Fruit fly (Drosophila melanogaster) whole organism, wandering third instar larva: Measurements from ENCODE around the gene CG5880.

Source experiments
- Abd-B ChIP-seq: fragments of >200 bp; optimal IDR thresholded peaks from 2 replicates; lab custom pipeline; 2017; ENCODE audit warnings: missing biosample characterization, missing genetic modification characterization
- CG32264 ChIP-seq: fragments of 200-800 bp; sonication (Bioruptor generic); optimal IDR thresholded peaks from 2 replicates; lab custom pipeline; 2016; ENCODE audit warnings: missing biosample characterization, missing genetic modification characterization
- CG9705 ChIP-seq: fragments of 200-800 bp; sonication (Bioruptor generic); optimal IDR thresholded peaks from 2 replicates; lab custom pipeline; 2018; ENCODE audit warnings: missing biosample characterization, mild to moderate bottlenecking, missing genetic modification characterization
- CrebA ChIP-seq: fragments of 200-800 bp; sonication (Bioruptor generic); optimal IDR thresholded peaks from 2 replicates; lab custom pipeline; 2016; ENCODE audit warnings: missing biosample characterization, mild to moderate bottlenecking, missing genetic modification characterization, borderline replicate concordance
- Dfd ChIP-seq: fragments of >200 bp; optimal IDR thresholded peaks from 2 replicates; lab custom pipeline; 2017; ENCODE audit warnings: missing biosample characterization, missing genetic modification characterization
- Dif ChIP-seq: fragments of 200-275, 200-300 bp; sonication (Bioruptor generic); optimal IDR thresholded peaks from 2 replicates; lab custom pipeline; 2018; ENCODE audit warnings: missing biosample characterization, missing genetic modification characterization; ENCODE audit not compliant: partially characterized antibody
- GATAd ChIP-seq: sonication (Bioruptor generic); optimal IDR thresholded peaks from 2 replicates; lab custom pipeline; 2016; ENCODE audit warnings: missing biosample characterization, missing genetic modification characterization
- HLH106 ChIP-seq: fragments of 200-800 bp; optimal IDR thresholded peaks from 3 replicates; lab custom pipeline; 2019; ENCODE audit warnings: missing biosample characterization, mild to moderate bottlenecking, missing genetic modification characterization, moderate library complexity
- Hnf4 ChIP-seq: fragments of 200-800 bp; sonication (Bioruptor generic); optimal IDR thresholded peaks from 2 replicates; lab custom pipeline; 2016; ENCODE audit warnings: missing biosample characterization, mild to moderate bottlenecking, missing genetic modification characterization
- Hr78 ChIP-seq: fragments of >200 bp; optimal IDR thresholded peaks from 2 replicates; lab custom pipeline; 2017; ENCODE audit warnings: missing biosample characterization, missing genetic modification characterization
- Hr83 ChIP-seq: fragments of 200-300 bp; sonication (Bioruptor generic); optimal IDR thresholded peaks from 2 replicates; lab custom pipeline; 2016; ENCODE audit warnings: missing biosample characterization, mild to moderate bottlenecking, missing genetic modification characterization, moderate library complexity; ENCODE audit not compliant: poor library complexity, severe bottlenecking
- Jra ChIP-seq: sonication (Bioruptor generic); optimal IDR thresholded peaks from 2 replicates; lab custom pipeline; 2016; ENCODE audit warnings: missing biosample characterization, missing genetic modification characterization
- Mio ChIP-seq: sonication (Bioruptor generic); optimal IDR thresholded peaks from 2 replicates; lab custom pipeline; 2016; ENCODE audit warnings: missing biosample characterization, missing genetic modification characterization
- Myc ChIP-seq: fragments of >200 bp; optimal IDR thresholded peaks from 2 replicates; lab custom pipeline; 2017
- N ChIP-seq: fragments of >200 bp; optimal IDR thresholded peaks from 2 replicates; lab custom pipeline; 2018; ENCODE audit warnings: missing biosample characterization, missing external identifiers, missing genetic modification characterization
- OdsH ChIP-seq: fragments of 200-800 bp; sonication (Bioruptor generic); optimal IDR thresholded peaks from 2 replicates; lab custom pipeline; 2016; ENCODE audit warnings: missing biosample characterization, mild to moderate bottlenecking, missing genetic modification characterization
- Rel ChIP-seq, 2 experiments: fragments of 200-800 bp; sonication (Bioruptor generic) in 1 of 2; optimal IDR thresholded peaks; 2 replicates in 1 of 2; 3 replicates in 1 of 2; lab custom pipeline; 2016 to 2019; ENCODE audit warnings: mild to moderate bottlenecking in 2 of 2, missing biosample characterization in 2 of 2, missing genetic modification characterization in 2 of 2, moderate library complexity in 1 of 2
- Sp1 ChIP-seq: fragments of 200-800 bp; sonication (Bioruptor generic); optimal IDR thresholded peaks from 3 replicates; lab custom pipeline; 2019; ENCODE audit warnings: missing biosample characterization, mild to moderate bottlenecking, missing genetic modification characterization, moderate library complexity
- Vsx2 ChIP-seq: fragments of 200-300, 225-300 bp; sonication (Bioruptor generic); optimal IDR thresholded peaks from 2 replicates; lab custom pipeline; 2018; ENCODE audit warnings: missing biosample characterization, missing genetic modification characterization; ENCODE audit not compliant: partially characterized antibody
- br ChIP-seq: fragments of 200-800 bp; sonication (Bioruptor generic); optimal IDR thresholded peaks from 2 replicates; lab custom pipeline; 2016; ENCODE audit warnings: missing biosample characterization, missing genetic modification characterization
- brk ChIP-seq: fragments of 200-800 bp; sonication (Bioruptor generic); optimal IDR thresholded peaks from 2 replicates; lab custom pipeline; 2016; ENCODE audit warnings: missing biosample characterization, mild to moderate bottlenecking, missing genetic modification characterization
- dl ChIP-seq, 2 experiments: fragments of 175-275, 200-275 bp in 1 of 2; fragments of 200-275 bp in 1 of 2; sonication (Bioruptor generic); optimal IDR thresholded peaks; lab custom pipeline; 2018; ENCODE audit warnings: mild to moderate bottlenecking in 2 of 2, missing biosample characterization in 2 of 2, missing genetic modification characterization in 2 of 2, moderate library complexity in 2 of 2; ENCODE audit not compliant: partially characterized antibody in 2 of 2, insufficient read depth in 1 of 2
- dmrt93B ChIP-seq: fragments of 200-800 bp; sonication (Bioruptor generic); optimal IDR thresholded peaks from 2 replicates; lab custom pipeline; 2018; ENCODE audit warnings: missing biosample characterization, mild to moderate bottlenecking, missing genetic modification characterization
- dsf ChIP-seq: sonication (Bioruptor generic); optimal IDR thresholded peaks from 2 replicates; lab custom pipeline; 2016; ENCODE audit warnings: missing biosample characterization, missing genetic modification characterization, borderline replicate concordance
- ey ChIP-seq: fragments of 200-800 bp; sonication (Bioruptor generic); optimal IDR thresholded peaks from 2 replicates; lab custom pipeline; 2016; ENCODE audit warnings: missing biosample characterization, missing genetic modification characterization
- foxo ChIP-seq, 2 experiments: fragments of 200-800 bp; sonication (Bioruptor generic); optimal IDR thresholded peaks; 2 replicates in 1 of 2; 3 replicates in 1 of 2; lab custom pipeline; 2016 to 2017; ENCODE audit warnings: missing biosample characterization in 2 of 2, missing genetic modification characterization in 2 of 2
- fru ChIP-seq: fragments of 200-800 bp; sonication (Bioruptor generic); optimal IDR thresholded peaks from 3 replicates; lab custom pipeline; 2016; ENCODE audit warnings: missing biosample characterization, mild to moderate bottlenecking, missing genetic modification characterization
- h ChIP-seq: fragments of 200-800 bp; sonication (Bioruptor generic); optimal IDR thresholded peaks from 3 replicates; lab custom pipeline; 2016; ENCODE audit warnings: missing biosample characterization, mild to moderate bottlenecking, missing genetic modification characterization
- jim ChIP-seq: fragments of 175-275, 200-325 bp; sonication (Bioruptor generic); optimal IDR thresholded peaks from 2 replicates; lab custom pipeline; 2016; ENCODE audit warnings: missing biosample characterization, mild to moderate bottlenecking, missing genetic modification characterization
- lola ChIP-seq: fragments of >200 bp; optimal IDR thresholded peaks from 2 replicates; lab custom pipeline; 2017; ENCODE audit warnings: missing biosample characterization, missing genetic modification characterization
- pan ChIP-seq: fragments of >200 bp; optimal IDR thresholded peaks from 2 replicates; lab custom pipeline; 2017
- psq ChIP-seq: fragments of 200-800 bp; sonication (Bioruptor generic); optimal IDR thresholded peaks from 3 replicates; lab custom pipeline; 2017; ENCODE audit warnings: missing biosample characterization, mild to moderate bottlenecking, missing genetic modification characterization, moderate library complexity
- rgr ChIP-seq: fragments of 200-800 bp; sonication (Bioruptor generic); optimal IDR thresholded peaks from 3 replicates; lab custom pipeline; 2016; ENCODE audit warnings: missing biosample characterization, mild to moderate bottlenecking, missing genetic modification characterization
- sage ChIP-seq: fragments of 200-800 bp; sonication (Bioruptor generic); optimal IDR thresholded peaks from 2 replicates; lab custom pipeline; 2016; ENCODE audit warnings: missing biosample characterization, mild to moderate bottlenecking, missing genetic modification characterization
- sv ChIP-seq: fragments of 200-800 bp; sonication (Bioruptor generic); optimal IDR thresholded peaks from 3 replicates; lab custom pipeline; 2016; ENCODE audit warnings: missing biosample characterization, missing genetic modification characterization
- tai ChIP-seq: sonication (Bioruptor generic); optimal IDR thresholded peaks from 2 replicates; lab custom pipeline; 2016; ENCODE audit warnings: missing biosample characterization, missing genetic modification characterization
- usp ChIP-seq: fragments of >200 bp; optimal IDR thresholded peaks from 2 replicates; lab custom pipeline; 2017; ENCODE audit warnings: missing biosample characterization, missing genetic modification characterization
- woc ChIP-seq: sonication (Bioruptor generic); optimal IDR thresholded peaks from 2 replicates; lab custom pipeline; 2016; ENCODE audit warnings: missing biosample characterization, mild to moderate bottlenecking, missing genetic modification characterization

Gene CG5880

DNA sequence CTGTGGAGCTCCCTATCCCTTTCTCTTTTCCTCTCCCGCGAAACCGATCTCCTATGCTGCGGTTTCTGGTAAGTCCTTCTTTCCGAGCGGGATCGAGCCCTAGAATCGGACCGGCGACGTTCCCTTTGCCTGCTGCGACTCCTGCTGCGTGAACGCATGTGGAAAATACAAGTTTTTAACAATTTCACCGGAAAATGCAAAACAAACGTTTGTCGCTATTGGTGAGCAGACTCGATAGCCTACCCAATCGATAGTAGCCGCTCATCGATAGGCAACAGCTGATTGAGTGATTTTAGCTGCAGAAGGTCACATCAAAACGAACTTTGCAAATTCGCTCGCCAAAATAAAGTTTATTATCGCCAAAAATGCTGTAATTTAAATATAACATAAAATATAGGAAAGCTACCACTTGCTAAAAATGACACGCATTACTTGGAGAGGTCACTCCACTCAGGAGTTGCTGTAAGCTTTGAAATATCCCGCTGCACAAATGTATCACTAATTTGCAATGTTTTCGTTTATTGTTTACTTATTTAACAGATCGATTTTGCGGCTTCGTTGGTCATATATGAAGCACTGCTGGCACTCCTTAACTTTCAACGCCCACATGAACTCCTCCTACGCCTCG, at the start of gene CG5880, which contains the start of gene CG6066:
TSS of gene CG5880 (plus strand) at position 281 of the 628 bp plus-strand sequence.
TSS of gene CG6066 (minus strand) at position 243 of the 628 bp plus-strand sequence.
- no peak for TF ChIP-seq lola (GFP tag; lab: Kevin White, UChicago)
- TF ChIP-seq Jra, result no peak
- no peak for TF ChIP-seq tai (GFP tag; lab: Kevin White, UChicago)
- TF ChIP-seq ey (GFP tag; lab: Kevin White, UChicago), result no peak
- TF ChIP-seq dmrt93B (GFP tag; lab: Kevin White, UChicago), result no peak
- no peak for TF ChIP-seq Hr83 (GFP tag; lab: Kevin White, UChicago)
- TF ChIP-seq pan (lab: Kevin White, UChicago), result no peak
- no peak for TF ChIP-seq HLH106

DNA sequence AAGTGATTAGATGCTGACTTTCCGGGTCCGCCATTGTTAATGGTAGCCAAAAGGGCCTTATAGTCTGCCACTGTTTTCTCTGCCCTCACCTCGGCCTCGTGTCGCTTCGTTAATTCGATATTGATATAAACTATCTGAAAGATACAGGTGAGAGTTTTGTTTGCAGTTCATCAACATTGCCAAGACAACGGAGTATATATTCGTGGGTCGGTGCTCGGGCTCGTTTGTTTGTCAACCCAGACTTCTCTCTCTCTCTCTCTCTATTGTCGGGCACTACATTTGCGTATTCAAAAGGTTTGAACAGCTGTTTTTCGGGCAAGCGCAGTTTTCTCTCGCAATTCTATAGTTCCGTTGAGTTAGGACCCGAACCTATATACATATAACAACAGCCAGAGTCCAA, 49.2 kb upstream of the CG5880 start:
- TF ChIP-seq Hr83 (GFP tag; lab: Kevin White, UChicago) (no peak), ey (GFP tag; lab: Kevin White, UChicago) (no peak), OdsH (GFP tag; lab: Kevin White, UChicago) (no peak), sv (GFP tag; lab: Kevin White, UChicago) (no peak), fru (no peak), lola (GFP tag; lab: Kevin White, UChicago) (no peak), CG9705 (GFP tag; lab: Kevin White, UChicago) (no peak), dsf (GFP tag; lab: Kevin White, UChicago) (no peak), Rel (GFP tag; optimal IDR thresholded peaks at IDR 0.05; lab: Kevin White, UChicago) (no peak), Rel (tag; optimal IDR thresholded peaks at IDR 0.05; lab: Kevin White, UChicago) (no peak), usp (no peak)

DNA sequence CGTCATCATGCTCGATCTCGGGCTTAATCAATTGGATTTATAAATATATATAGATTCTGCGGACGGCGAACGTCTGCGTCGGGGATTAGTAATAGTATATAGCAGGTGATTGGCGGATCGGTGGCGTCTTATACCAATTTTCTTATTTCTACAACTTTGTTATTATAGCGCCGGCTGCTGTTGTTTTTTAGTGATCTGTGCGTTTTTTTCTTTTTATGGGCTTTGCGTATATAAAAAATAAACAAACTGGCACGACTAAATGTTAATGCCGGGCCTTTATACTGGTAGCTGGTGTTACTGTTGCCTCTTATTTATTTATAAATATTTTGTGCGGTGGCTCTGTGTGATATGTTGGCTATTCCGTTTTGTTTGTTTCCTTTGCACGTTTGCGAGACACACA, 47.3 kb upstream of the CG5880 start:
- no peak for TF ChIP-seq CG32264 (GFP tag; lab: Kevin White, UChicago)
- TF ChIP-seq, all 38 proteins: peak for 0

DNA sequence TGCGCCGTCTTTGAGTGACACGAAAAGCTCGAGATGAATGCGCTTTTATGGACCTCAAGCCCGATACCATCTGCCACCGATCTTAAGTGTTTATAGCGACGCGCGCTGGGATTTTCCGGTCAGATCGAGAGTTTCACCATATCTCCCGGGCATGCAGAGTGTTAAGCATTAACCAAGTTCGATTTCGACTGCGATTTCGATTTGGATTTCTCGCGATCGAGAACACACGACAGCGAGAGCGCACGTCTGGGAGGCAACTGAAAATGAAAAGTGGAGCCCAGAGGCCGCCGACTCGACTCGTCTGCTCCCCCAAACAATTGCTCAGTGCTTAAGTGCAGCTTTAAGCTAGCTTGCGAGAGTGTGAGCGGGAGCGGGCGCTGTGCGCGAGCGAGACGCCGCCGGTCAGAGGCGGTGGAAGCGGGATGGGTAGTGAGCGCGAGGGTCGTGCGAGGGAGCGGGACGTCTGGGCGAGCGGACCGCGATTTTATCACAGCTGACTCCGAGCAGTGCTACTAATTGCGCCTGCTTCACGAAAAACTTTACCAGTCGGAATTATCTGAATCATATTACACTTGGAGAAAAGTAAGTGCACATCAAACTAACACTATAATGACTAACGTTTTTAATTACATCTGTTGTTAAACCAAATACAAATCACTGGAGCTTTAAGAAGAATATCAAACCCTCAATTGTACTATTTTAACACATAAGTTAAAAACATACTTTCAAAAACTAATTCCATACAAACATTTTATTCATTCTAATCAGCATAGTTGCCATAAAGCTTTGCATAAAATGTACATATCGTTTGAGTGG, 46.5 kb upstream of the CG5880 start, which contains the start of gene spz:
TSS of gene spz (minus strand) at position 261 of the 816 bp plus-strand sequence.
- TF ChIP-seq psq (GFP tag; lab: Kevin White, UChicago) (no peak), Abd-B (GFP tag; lab: Kevin White, UChicago) (no peak), Rel (GFP tag; optimal IDR thresholded peaks at IDR 0.05; lab: Kevin White, UChicago) (no peak), Rel (tag; optimal IDR thresholded peaks at IDR 0.05; lab: Kevin White, UChicago) (no peak), Jra (no peak), Hr78 (no peak), usp (no peak), sv (GFP tag; lab: Kevin White, UChicago) (no peak), Myc (lab: Kevin White, UChicago) (no peak), Vsx2 (peak; percentile 33), HLH106 (no peak), N (no peak), GATAd (GFP tag; lab: Kevin White, UChicago) (no peak), dl (GFP tag; optimal IDR thresholded peaks at IDR 0.05; lab: Kevin White, UChicago; ENCODE audit: insufficient read depth in 1 of 2, partially characterized antibody in 2 of 2) (peak; percentile 61 to 89), rgr (GFP tag; lab: Kevin White, UChicago) (peak; percentile 0), lola (GFP tag; lab: Kevin White, UChicago) (no peak), Dif (GFP tag; lab: Kevin White, UChicago) (peak; percentile 87), sage (GFP tag; lab: Kevin White, UChicago) (no peak), tai (GFP tag; lab: Kevin White, UChicago) (no peak), OdsH (GFP tag; lab: Kevin White, UChicago) (no peak), Dfd (no peak), Sp1 (no peak), CG32264 (GFP tag; lab: Kevin White, UChicago) (no peak), Hnf4 (GFP tag; lab: Kevin White, UChicago) (no peak), br (GFP tag; lab: Kevin White, UChicago) (no peak), brk (GFP tag; lab: Kevin White, UChicago) (no peak), pan (lab: Kevin White, UChicago) (no peak), CrebA (GFP tag; lab: Kevin White, UChicago) (no peak), foxo (GFP tag; optimal IDR thresholded peaks at IDR 0.05; lab: Kevin White, UChicago) (peak in 1 of 2 experiments; percentile 6), dmrt93B (GFP tag; lab: Kevin White, UChicago) (no peak), CG9705 (GFP tag; lab: Kevin White, UChicago) (no peak), ey (GFP tag; lab: Kevin White, UChicago) (no peak), Mio (GFP tag; lab: Kevin White, UChicago) (no peak), dsf (GFP tag; lab: Kevin White, UChicago) (no peak), Hr83 (GFP tag; lab: Kevin White, UChicago) (peak; percentile 32), h (GFP tag; lab: Kevin White, UChicago) (peak; percentile 49), jim (GFP tag; lab: Kevin White, UChicago) (no peak), woc (no peak), fru (peak; percentile 7)
